Worm (Caenorhabditis elegans) whole organism, late embryonic: Measurements from ENCODE around the gene T22B2.2.

ENCODE experiments used
- C08G9.2 ChIP-seq: sonication (generic microtip); optimal IDR thresholded peaks from 2 replicates; lab custom pipeline; 2016; ENCODE audit warnings: mild to moderate bottlenecking, missing genetic modification characterization, moderate library complexity, missing compliant biosample characterization
- F13H6.1 ChIP-seq: sonication (generic microtip); optimal IDR thresholded peaks from 2 replicates; lab custom pipeline; 2016; ENCODE audit warnings: missing genetic modification characterization, missing compliant biosample characterization
- K09A11.1 ChIP-seq: sonication (generic microtip); optimal IDR thresholded peaks from 2 replicates; lab custom pipeline; 2017; ENCODE audit warnings: antibody characterized with exemption, mild to moderate bottlenecking, missing genetic modification characterization, missing compliant biosample characterization; ENCODE audit not compliant: insufficient read depth
- ceh-18 ChIP-seq: sonication (generic microtip); optimal IDR thresholded peaks from 2 replicates; lab custom pipeline; 2016; ENCODE audit warnings: missing genetic modification characterization, missing compliant biosample characterization
- ceh-19 ChIP-seq: fragments of 200-800 bp; sonication (Bioruptor generic); optimal IDR thresholded peaks from 2 replicates; lab custom pipeline; 2018; ENCODE audit warnings: mild to moderate bottlenecking, missing genetic modification characterization, missing compliant biosample characterization
- ceh-22 ChIP-seq: sonication (generic microtip); optimal IDR thresholded peaks from 2 replicates; lab custom pipeline; 2017; ENCODE audit warnings: missing biosample characterization, missing genetic modification characterization
- ceh-24 ChIP-seq: sonication (generic microtip); optimal IDR thresholded peaks from 2 replicates; lab custom pipeline; 2016; ENCODE audit warnings: mild to moderate bottlenecking, missing genetic modification characterization, missing compliant biosample characterization
- ceh-34 ChIP-seq: sonication (generic microtip); optimal IDR thresholded peaks from 2 replicates; lab custom pipeline; 2016; ENCODE audit warnings: mild to moderate bottlenecking, missing genetic modification characterization, missing compliant biosample characterization
- ceh-45 ChIP-seq: fragments of 200-800 bp; sonication (Bioruptor generic); IDR thresholded peaks from 2 replicates; pipeline ENCODE4 v1.3.6; 2022; ENCODE audit warnings: missing genetic modification reagents, missing genetic modification characterization, missing compliant biosample characterization
- ceh-48 ChIP-seq: sonication (generic microtip); optimal IDR thresholded peaks from 2 replicates; lab custom pipeline; 2016; ENCODE audit warnings: missing genetic modification characterization, inconsistent platforms, missing compliant biosample characterization
- ceh-6 ChIP-seq: fragments of 200-800 bp; sonication (Bioruptor generic); optimal IDR thresholded peaks from 2 replicates; lab custom pipeline; 2018; ENCODE audit warnings: mild to moderate bottlenecking, missing genetic modification characterization, missing compliant biosample characterization
- che-1 ChIP-seq: sonication (generic microtip); optimal IDR thresholded peaks from 2 replicates; lab custom pipeline; 2016; ENCODE audit warnings: mild to moderate bottlenecking, missing genetic modification characterization, missing compliant biosample characterization
- dmd-4 ChIP-seq: sonication (generic microtip); optimal IDR thresholded peaks from 2 replicates; lab custom pipeline; 2016; ENCODE audit warnings: borderline replicate concordance, missing genetic modification characterization, missing compliant biosample characterization
- dve-1 ChIP-seq: sonication (generic microtip); optimal IDR thresholded peaks from 2 replicates; lab custom pipeline; 2017; ENCODE audit warnings: antibody characterized with exemption, mild to moderate bottlenecking, missing genetic modification characterization, missing compliant biosample characterization
- elt-4 ChIP-seq: sonication (generic microtip); optimal IDR thresholded peaks from 2 replicates; lab custom pipeline; 2016; ENCODE audit warnings: missing genetic modification characterization, missing compliant biosample characterization
- ets-4 ChIP-seq: sonication (generic microtip); optimal IDR thresholded peaks from 2 replicates; lab custom pipeline; 2016; ENCODE audit warnings: missing genetic modification characterization, missing compliant biosample characterization
- eyg-1 ChIP-seq: sonication (generic microtip); optimal IDR thresholded peaks from 2 replicates; lab custom pipeline; 2016; ENCODE audit warnings: missing genotype, missing genetic modification characterization, missing compliant biosample characterization
- fax-1 ChIP-seq: sonication (generic microtip); optimal IDR thresholded peaks from 2 replicates; lab custom pipeline; 2016; ENCODE audit warnings: missing genotype, missing genetic modification characterization, missing compliant biosample characterization
- fkh-10 ChIP-seq: fragments of 150-350 bp; optimal IDR thresholded peaks from 2 replicates; lab custom pipeline; 2014; ENCODE audit warnings: missing biosample characterization, missing genetic modification reagents, missing genetic modification characterization
- fkh-6 ChIP-seq: sonication (generic microtip); optimal IDR thresholded peaks from 2 replicates; lab custom pipeline; 2016; ENCODE audit warnings: missing genetic modification characterization, missing compliant biosample characterization
- hlh-13 ChIP-seq: fragments of 200-800 bp; sonication (Bioruptor generic); optimal IDR thresholded peaks from 2 replicates; lab custom pipeline; 2018; ENCODE audit warnings: mild to moderate bottlenecking, missing genetic modification characterization, missing compliant biosample characterization
- hlh-6 ChIP-seq: sonication (generic microtip); optimal IDR thresholded peaks from 2 replicates; lab custom pipeline; 2016; ENCODE audit warnings: missing genotype, missing genetic modification characterization, missing compliant biosample characterization
- lim-6 ChIP-seq: sonication (generic microtip); optimal IDR thresholded peaks from 2 replicates; lab custom pipeline; 2016; ENCODE audit warnings: missing genetic modification characterization, missing compliant biosample characterization
- nfya-1 ChIP-seq: sonication (generic microtip); optimal IDR thresholded peaks from 2 replicates; lab custom pipeline; 2017; ENCODE audit warnings: missing genetic modification characterization, mild to moderate bottlenecking, missing compliant biosample characterization, antibody characterized with exemption, moderate library complexity
- npax-4 ChIP-seq: sonication (generic microtip); optimal IDR thresholded peaks from 2 replicates; lab custom pipeline; 2016; ENCODE audit warnings: missing genetic modification characterization, missing compliant biosample characterization
- odd-2 ChIP-seq: sonication (generic microtip); optimal IDR thresholded peaks from 2 replicates; lab custom pipeline; 2017; ENCODE audit warnings: antibody characterized with exemption, mild to moderate bottlenecking, missing genetic modification characterization, missing compliant biosample characterization
- pat-9 ChIP-seq: fragments of 200-800 bp; sonication (Bioruptor generic); optimal IDR thresholded peaks from 2 replicates; lab custom pipeline; 2018; ENCODE audit warnings: mild to moderate bottlenecking, missing genetic modification characterization, moderate library complexity, missing compliant biosample characterization
- pax-1 ChIP-seq: fragments of 150-350 bp; optimal IDR thresholded peaks from 2 replicates; lab custom pipeline; 2014; ENCODE audit warnings: missing biosample characterization, missing genetic modification characterization
- pha-4 ChIP-seq: fragments of 150-350 bp; optimal IDR thresholded peaks from 2 replicates; lab custom pipeline; 2018; ENCODE audit warnings: missing biosample characterization, missing genetic modification reagents, missing genetic modification characterization
- pqm-1 ChIP-seq: sonication (generic microtip); optimal IDR thresholded peaks from 2 replicates; lab custom pipeline; 2016; ENCODE audit warnings: missing genetic modification characterization, missing compliant biosample characterization
- pros-1 ChIP-seq: fragments of 150-350 bp; optimal IDR thresholded peaks from 2 replicates; lab custom pipeline; 2014; ENCODE audit warnings: missing biosample characterization, missing genetic modification reagents, missing genetic modification characterization
- rnt-1 ChIP-seq: sonication (generic microtip); optimal IDR thresholded peaks from 2 replicates; lab custom pipeline; 2016; ENCODE audit warnings: missing genetic modification characterization, missing compliant biosample characterization
- sdc-2 ChIP-seq: sonication (generic microtip); optimal IDR thresholded peaks from 2 replicates; lab custom pipeline; 2016; ENCODE audit warnings: missing genotype, missing genetic modification characterization, missing compliant biosample characterization
- syd-9 ChIP-seq: sonication (generic microtip); optimal IDR thresholded peaks from 2 replicates; lab custom pipeline; 2016; ENCODE audit warnings: mild to moderate bottlenecking, missing genetic modification characterization, moderate library complexity, missing compliant biosample characterization
- tbx-2 ChIP-seq: sonication (generic microtip); optimal IDR thresholded peaks from 2 replicates; lab custom pipeline; 2016; ENCODE audit warnings: missing genetic modification characterization, missing compliant biosample characterization
- ttx-3 ChIP-seq: sonication (generic microtip); optimal IDR thresholded peaks from 2 replicates; lab custom pipeline; 2016; ENCODE audit warnings: missing genetic modification reagents, missing genetic modification characterization, missing compliant biosample characterization
- unc-3 ChIP-seq, 2 experiments: fragments of 200-800 bp in 1 of 2; sonication (Bioruptor generic) in 1 of 2; sonication (generic microtip) in 1 of 2; conservative IDR thresholded peaks in 1 of 2; optimal IDR thresholded peaks in 1 of 2; 2 replicates each; pipeline versions ENCODE4 v1.3.6 to Lab custom; 2016 to 2022; ENCODE audit warnings: missing compliant biosample characterization in 2 of 2, missing genetic modification characterization in 2 of 2, missing genetic modification reagents in 1 of 2
- unc-55 ChIP-seq: sonication (generic microtip); optimal IDR thresholded peaks from 2 replicates; lab custom pipeline; 2017; ENCODE audit warnings: missing biosample characterization, missing genetic modification reagents, missing genetic modification characterization
- unc-86 ChIP-seq: sonication (generic microtip); optimal IDR thresholded peaks from 2 replicates; lab custom pipeline; 2016; ENCODE audit warnings: missing genetic modification characterization, missing compliant biosample characterization

T22B2.2 gene

DNA sequence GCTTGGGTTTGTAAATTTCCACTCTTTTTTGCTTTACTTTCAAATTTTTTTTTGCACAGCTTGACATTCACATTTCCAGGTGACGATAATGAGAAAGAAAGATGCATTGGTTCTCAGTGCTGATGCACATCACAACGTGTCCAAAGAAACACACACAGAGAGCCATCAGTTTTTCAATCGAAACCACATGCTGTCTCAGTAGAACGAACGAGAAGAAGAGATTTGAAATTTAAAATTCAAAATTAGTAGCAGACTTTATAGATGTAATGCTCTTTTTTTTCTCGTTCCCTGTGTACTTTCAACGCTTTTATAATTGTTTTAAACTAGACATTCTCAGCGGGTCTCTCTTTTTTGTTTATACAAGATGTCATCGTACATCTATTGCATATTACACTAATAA is 17.3 kb downstream of the T22B2.2 start:
- TF ChIP-seq ceh-48 (tag; lab: Kevin White, UChicago), result no peak
- no peak for TF ChIP-seq dmd-4
- TF ChIP-seq dve-1, result no peak
- no peak for TF ChIP-seq unc-86 (tag; lab: Kevin White, UChicago)
- TF ChIP-seq unc-55 (GFP tag; lab: Kevin White, UChicago), result no peak
- TF ChIP-seq pha-4 (tag; lab: Kevin White, UChicago), result no peak
- TF ChIP-seq pros-1 (tag; lab: Kevin White, UChicago), result no peak
- no peak for TF ChIP-seq ceh-45 (GFP tag; lab: Robert Waterston, UW)
- TF ChIP-seq ceh-34, result no peak
- TF ChIP-seq hlh-13 (GFP tag; lab: Kevin White, UChicago), result no peak
- TF ChIP-seq K09A11.1 (tag; lab: Kevin White, UChicago), result no peak
- no peak for TF ChIP-seq hlh-6 (tag; lab: Kevin White, UChicago)
- no peak for TF ChIP-seq odd-2 (tag; lab: Kevin White, UChicago)

DNA sequence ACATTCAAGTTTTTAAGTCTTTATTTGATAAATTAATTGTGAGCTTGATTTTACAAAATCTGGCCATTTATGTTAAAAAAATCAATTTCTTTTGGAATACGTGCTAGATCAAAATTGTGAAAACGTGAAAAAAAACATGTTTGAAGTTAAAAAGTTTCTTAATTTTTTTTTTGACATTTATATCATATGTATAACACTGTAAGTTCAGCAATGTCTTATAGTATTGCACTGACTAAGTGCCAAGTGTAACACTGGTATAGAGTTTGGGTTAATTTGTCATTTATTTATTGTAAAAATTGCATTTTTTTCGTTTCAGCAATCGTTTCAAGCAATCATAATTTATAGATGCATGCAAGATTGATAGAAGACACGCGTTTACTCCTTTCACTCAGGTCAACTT is 17.7 kb downstream of the T22B2.2 start:
- TF ChIP-seq tbx-2 (tag; lab: Kevin White, UChicago) (no peak), dve-1 (no peak), fkh-10 (GFP tag; lab: Kevin White, UChicago) (no peak), sdc-2 (tag; lab: Kevin White, UChicago) (no peak), fax-1 (no peak), pax-1 (tag; lab: Kevin White, UChicago) (no peak), syd-9 (no peak), ceh-22 (tag; lab: Kevin White, UChicago) (no peak), pat-9 (tag; lab: Kevin White, UChicago) (no peak), hlh-6 (tag; lab: Kevin White, UChicago) (no peak), ets-4 (tag; lab: Kevin White, UChicago) (no peak), nfya-1 (no peak), fkh-6 (no peak), npax-4 (tag; lab: Kevin White, UChicago) (no peak), ceh-6 (GFP tag; lab: Kevin White, UChicago) (no peak), C08G9.2 (tag; lab: Kevin White, UChicago) (no peak), elt-4 (tag; lab: Kevin White, UChicago) (no peak), F13H6.1 (tag; lab: Kevin White, UChicago) (no peak), ceh-24 (tag; lab: Kevin White, UChicago) (no peak)

DNA sequence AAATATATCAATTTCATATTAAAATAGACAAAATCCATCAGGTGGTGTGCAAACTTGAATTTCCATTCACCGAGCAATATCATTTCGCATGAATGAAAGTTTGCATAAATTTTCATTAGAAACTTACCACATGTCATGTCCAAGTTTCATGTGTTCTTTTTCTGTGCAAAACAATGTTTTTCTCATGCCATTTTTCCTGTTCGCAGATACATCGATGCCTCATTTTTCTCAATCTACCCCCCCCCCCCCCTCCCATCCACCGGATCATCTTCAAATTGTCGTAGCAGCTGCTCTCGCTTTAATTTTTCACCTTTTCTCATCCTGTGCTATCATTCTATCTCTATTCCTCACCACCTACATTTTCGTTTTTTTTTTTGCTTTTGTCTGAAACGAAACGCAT is 18.7 kb downstream of the T22B2.2 start, which contains the start of gene T19D2.3:
TSS of gene T19D2.3 (plus strand) at position 301 of the 400 bp plus-strand sequence.
- no peak for TF ChIP-seq syd-9
- no peak for TF ChIP-seq pax-1 (tag; lab: Kevin White, UChicago)
- no peak for TF ChIP-seq unc-3 (GFP tag; conservative IDR thresholded peaks at IDR 0.05; lab: Robert Waterston, UW)
- no peak for TF ChIP-seq unc-3 (tag; optimal IDR thresholded peaks at IDR 0.05; lab: Kevin White, UChicago)
- TF ChIP-seq rnt-1 (tag; lab: Kevin White, UChicago), result no peak
- TF ChIP-seq ceh-6 (GFP tag; lab: Kevin White, UChicago), result no peak
- TF ChIP-seq npax-4 (tag; lab: Kevin White, UChicago), result no peak
- TF ChIP-seq unc-55 (GFP tag; lab: Kevin White, UChicago), result no peak
- TF ChIP-seq ceh-18 (tag; lab: Kevin White, UChicago), result no peak
- no peak for TF ChIP-seq dmd-4
- TF ChIP-seq hlh-6 (tag; lab: Kevin White, UChicago), result no peak
- no peak for TF ChIP-seq ttx-3 (tag; lab: Kevin White, UChicago)
- no peak for TF ChIP-seq eyg-1 (tag; lab: Kevin White, UChicago)
- TF ChIP-seq che-1 (tag; lab: Kevin White, UChicago), result no peak
- TF ChIP-seq lim-6, result no peak
- TF ChIP-seq sdc-2 (tag; lab: Kevin White, UChicago), result no peak
- TF ChIP-seq pqm-1 (tag; lab: Kevin White, UChicago), result no peak
- TF ChIP-seq ceh-19 (GFP tag; lab: Kevin White, UChicago), result no peak
- no peak for TF ChIP-seq pat-9 (tag; lab: Kevin White, UChicago)
- no peak for TF ChIP-seq unc-86 (tag; lab: Kevin White, UChicago)
- TF ChIP-seq, all 69 proteins: peak for 0
